Fruit fly (Drosophila melanogaster) Kc167 (cell line): ENCODE results near the gene klar.

ENCODE experiments used
- Myc ChIP-seq: fragments of >200 bp; optimal IDR thresholded peaks from 2 replicates; lab custom pipeline; 2017; ENCODE audit warnings: missing external identifiers
- Sin3A ChIP-seq: fragments of >200 bp; optimal IDR thresholded peaks from 2 replicates; lab custom pipeline; 2018; ENCODE audit warnings: missing external identifiers
- h ChIP-seq: fragments of >200 bp; optimal IDR thresholded peaks from 3 replicates; lab custom pipeline; 2018; ENCODE audit warnings: missing external identifiers
- insv ChIP-seq: fragments of >200 bp; optimal IDR thresholded peaks from 3 replicates; lab custom pipeline; 2018; ENCODE audit warnings: missing external identifiers
- psq ChIP-seq: fragments of >200 bp; optimal IDR thresholded peaks from 2 replicates; lab custom pipeline; 2017; ENCODE audit warnings: missing external identifiers
- ttk ChIP-seq: sonication (Bioruptor generic); optimal IDR thresholded peaks from 2 replicates; lab custom pipeline; 2017; ENCODE audit warnings: missing external identifiers

- TF ChIP-seq Sin3A = no peak
- no peak for TF ChIP-seq h (lab: Kevin White, UChicago)
- no peak for TF ChIP-seq ttk (lab: Kevin White, UChicago)
- TF ChIP-seq insv = no peak
- no peak for TF ChIP-seq psq
- TF ChIP-seq Myc (lab: Kevin White, UChicago) = no peak
These were observed 23.3 kb downstream of the klar start for dm6 chr3L:516948-517599.
